Fruit fly (Drosophila melanogaster) whole organism, pupa: ENCODE data around the gene melt.

ENCODE experiments used
- CG10348 ChIP-seq: fragments of 200-800 bp; sonication (Bioruptor generic); IDR thresholded peaks from 2 replicates; pipeline ENCODE4 v1.3.6; 2022; ENCODE audit warnings: missing biosample characterization, missing genetic modification characterization
- CG12605 ChIP-seq: fragments of 200-800 bp; sonication (Bioruptor generic); IDR thresholded peaks from 2 replicates; pipeline ENCODE4 v1.3.6; 2022; ENCODE audit warnings: missing biosample characterization, missing genetic modification characterization
- CG13204 ChIP-seq: fragments of 200-800 bp; sonication (Bioruptor generic); optimal IDR thresholded peaks from 2 replicates; lab custom pipeline; 2018; ENCODE audit warnings: missing biosample characterization, mild to moderate bottlenecking, missing genetic modification characterization, moderate library complexity
- CG14655 ChIP-seq: fragments of 200-800 bp; sonication (Bioruptor generic); optimal IDR thresholded peaks from 3 replicates; lab custom pipeline; 2017; ENCODE audit warnings: mild to moderate bottlenecking, missing biosample characterization, missing genetic modification reagents, missing genetic modification characterization
- CG15710 ChIP-seq: fragments of 200-800 bp; sonication (Bioruptor generic); optimal IDR thresholded peaks from 2 replicates; lab custom pipeline; 2018; ENCODE audit warnings: missing biosample characterization, mild to moderate bottlenecking, missing genetic modification characterization, moderate library complexity
- CG17806 ChIP-seq: fragments of 200-800 bp; sonication (Bioruptor generic); optimal IDR thresholded peaks from 2 replicates; lab custom pipeline; 2018; ENCODE audit warnings: missing biosample characterization, mild to moderate bottlenecking, missing genetic modification characterization, moderate library complexity
- CG32121 ChIP-seq: fragments of 200-800 bp; sonication (Bioruptor generic); IDR thresholded peaks from 2 replicates; pipeline ENCODE4 v1.3.6; 2022; ENCODE audit warnings: missing biosample characterization, missing genetic modification characterization
- CG34367 ChIP-seq: fragments of 200-800 bp; sonication (Bioruptor generic); optimal IDR thresholded peaks from 2 replicates; lab custom pipeline; 2018; ENCODE audit warnings: missing biosample characterization, mild to moderate bottlenecking, missing genetic modification characterization
- CG4496 ChIP-seq: fragments of 200-800 bp; sonication (Bioruptor generic); IDR thresholded peaks from 3 replicates; pipeline ENCODE4 v1.3.6; 2022; ENCODE audit warnings: missing biosample characterization, missing genetic modification characterization
- CG8159 ChIP-seq: fragments of 200-800 bp; sonication (Bioruptor generic); optimal IDR thresholded peaks from 3 replicates; lab custom pipeline; 2018; ENCODE audit warnings: missing biosample characterization, mild to moderate bottlenecking, missing genetic modification characterization, moderate library complexity
- CG8301 ChIP-seq: fragments of 200-800 bp; sonication (Bioruptor generic); optimal IDR thresholded peaks from 2 replicates; lab custom pipeline; 2018; ENCODE audit warnings: missing biosample characterization, mild to moderate bottlenecking, missing genetic modification characterization
- CG9948 ChIP-seq: fragments of 200-800 bp; sonication (Bioruptor generic); optimal IDR thresholded peaks from 2 replicates; lab custom pipeline; 2018; ENCODE audit warnings: missing biosample characterization, mild to moderate bottlenecking, missing genetic modification characterization, moderate library complexity
- D1 ChIP-seq: fragments of 200-800 bp; sonication (Bioruptor generic); optimal IDR thresholded peaks from 2 replicates; lab custom pipeline; 2018; ENCODE audit warnings: missing biosample characterization, mild to moderate bottlenecking, missing genetic modification characterization, moderate library complexity
- EcR ChIP-seq: fragments of 200-800 bp; sonication (Bioruptor generic); optimal IDR thresholded peaks from 3 replicates; lab custom pipeline; 2019; ENCODE audit warnings: missing biosample characterization, missing genetic modification characterization, mild to moderate bottlenecking, moderate library complexity, missing genetic modification reagents
- Ets98B ChIP-seq: fragments of 200-800 bp; sonication (Bioruptor generic); IDR thresholded peaks from 2 replicates; pipeline ENCODE4 v1.3.6; 2022; ENCODE audit warnings: missing biosample characterization, missing genetic modification characterization
- Pif1A ChIP-seq: fragments of 200-800 bp; sonication (Bioruptor generic); optimal IDR thresholded peaks from 3 replicates; lab custom pipeline; 2016; ENCODE audit warnings: missing biosample characterization, missing genetic modification characterization
- Pif1B ChIP-seq: fragments of 200-800 bp; sonication (Bioruptor generic); optimal IDR thresholded peaks from 3 replicates; lab custom pipeline; 2016; ENCODE audit warnings: missing biosample characterization, missing genetic modification characterization
- Snoo ChIP-seq: fragments of 200-800 bp; sonication (Bioruptor generic); optimal IDR thresholded peaks from 3 replicates; lab custom pipeline; 2017; ENCODE audit warnings: missing biosample characterization, mild to moderate bottlenecking, missing genetic modification characterization, inconsistent platforms
- fd96Ca ChIP-seq: fragments of 200-800 bp; sonication (Bioruptor generic); IDR thresholded peaks from 3 replicates; pipeline ENCODE4 v1.3.6; 2022; ENCODE audit warnings: missing biosample characterization, missing genetic modification characterization
- gl ChIP-seq: fragments of 200-800 bp; sonication (Bioruptor generic); optimal IDR thresholded peaks from 2 replicates; lab custom pipeline; 2018; ENCODE audit warnings: missing biosample characterization, mild to moderate bottlenecking, missing genetic modification characterization
- rn ChIP-seq: fragments of 200-800 bp; sonication (Bioruptor generic); IDR thresholded peaks from 2 replicates; pipeline ENCODE4 v1.3.6; 2022; ENCODE audit warnings: missing biosample characterization, missing genetic modification characterization

The melt gene

dm6 chr3L:7133699-7134655 lies at the start of gene melt:
TSS of gene melt (plus strand) at chr3L:7134516.
- TF ChIP-seq CG8301 (tag; lab: Kevin White, UChicago) (peak; percentile 90), CG12605 (GFP tag; lab: Robert Waterston, UW) (no peak; the same call in 1 of the 2 replicates), Pif1B (GFP tag; lab: Kevin White, UChicago) (peak; percentile 89), CG9948 (tag; lab: Kevin White, UChicago) (peak; percentile 81), EcR (GFP tag; lab: Kevin White, UChicago) (no peak), CG8159 (tag; lab: Kevin White, UChicago) (peak; percentile 87), D1 (tag; lab: Kevin White, UChicago) (peak; percentile 73), Ets98B (GFP tag; lab: Robert Waterston, UW) (peak; percentile 54), CG32121 (GFP tag; lab: Robert Waterston, UW) (peak; percentile 69), CG4496 (peak; percentile 75), CG13204 (GFP tag; lab: Kevin White, UChicago) (peak; percentile 38), CG15710 (tag; lab: Kevin White, UChicago) (peak; percentile 81), CG34367 (tag; lab: Kevin White, UChicago) (peak; percentile 73), rn (GFP tag; lab: Robert Waterston, UW) (no peak), Pif1A (GFP tag; lab: Kevin White, UChicago) (peak; percentile 91), CG14655 (GFP tag; lab: Kevin White, UChicago) (peak; percentile 93), CG17806 (peak; percentile 72), CG10348 (GFP tag; lab: Robert Waterston, UW) (peak; percentile 12; the same call in 1 of the 2 replicates), gl (tag; lab: Kevin White, UChicago) (no peak), fd96Ca (GFP tag; lab: Robert Waterston, UW) (peak; percentile 75), Snoo (peak; percentile 87)

DNA sequence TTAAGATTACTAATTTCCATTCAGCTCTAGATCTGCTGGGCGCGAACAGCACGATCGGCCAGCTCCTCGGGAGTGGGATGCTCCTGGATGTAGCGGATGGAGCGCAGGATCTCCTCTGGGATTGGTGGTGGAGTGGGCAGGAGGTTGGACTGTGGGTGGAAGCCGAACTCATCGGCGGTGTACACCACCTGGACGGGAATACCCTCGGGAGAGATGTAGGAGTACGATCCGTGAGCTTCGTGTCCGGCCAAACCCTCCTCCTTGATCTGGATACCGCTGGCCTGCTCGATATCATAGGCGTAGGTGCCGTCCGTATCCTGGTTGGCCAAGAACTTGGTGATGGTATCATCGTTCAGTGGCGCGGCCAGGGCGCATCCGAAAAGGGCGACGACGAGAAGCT lies 48.2 kb upstream of the melt start:
- TF ChIP-seq CG14655 (GFP tag; lab: Kevin White, UChicago) (no peak), Pif1B (GFP tag; lab: Kevin White, UChicago) (no peak), D1 (tag; lab: Kevin White, UChicago) (no peak), rn (GFP tag; lab: Robert Waterston, UW) (no peak), fd96Ca (GFP tag; lab: Robert Waterston, UW) (no peak), CG34367 (tag; lab: Kevin White, UChicago) (no peak), CG13204 (GFP tag; lab: Kevin White, UChicago) (no peak), gl (tag; lab: Kevin White, UChicago) (no peak), EcR (GFP tag; lab: Kevin White, UChicago) (no peak), CG8159 (tag; lab: Kevin White, UChicago) (no peak), CG4496 (no peak), CG12605 (GFP tag; lab: Robert Waterston, UW) (no peak), CG10348 (GFP tag; lab: Robert Waterston, UW) (no peak), CG9948 (tag; lab: Kevin White, UChicago) (no peak), CG8301 (tag; lab: Kevin White, UChicago) (no peak), CG32121 (GFP tag; lab: Robert Waterston, UW) (no peak), Pif1A (GFP tag; lab: Kevin White, UChicago) (no peak), CG17806 (no peak), CG15710 (tag; lab: Kevin White, UChicago) (no peak)
- TF ChIP-seq, all 21 proteins: peak for 0

DNA sequence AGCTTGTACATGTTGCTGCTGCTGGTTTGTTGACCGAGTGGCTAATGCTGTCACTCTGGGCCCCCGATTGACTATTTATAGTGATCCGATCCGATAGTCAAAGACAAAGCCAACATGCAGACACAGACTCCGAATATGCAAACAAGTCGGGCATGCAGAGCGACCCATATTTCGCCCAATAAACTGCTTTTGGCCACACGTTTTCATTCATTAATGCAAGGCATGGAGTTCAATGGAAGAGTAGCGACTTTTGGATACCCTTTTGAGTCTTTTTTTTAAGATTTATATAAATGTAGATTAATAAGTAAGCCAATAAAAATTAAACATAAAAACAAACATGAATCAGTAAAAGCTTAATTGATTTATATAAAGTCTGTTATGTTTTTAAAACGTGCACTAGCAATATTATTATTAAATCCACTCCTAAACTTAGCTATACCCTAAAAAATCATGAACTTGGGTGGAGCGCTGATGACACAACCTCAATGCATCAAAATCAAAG lies 47.7 kb upstream of the melt start, which contains the start of gene Cpr65Ea:
Gene Cpr65Ea (minus strand): TSS at position 51 of the 502 bp plus-strand sequence.
- no peak for TF ChIP-seq CG8159 (tag; lab: Kevin White, UChicago)
- TF ChIP-seq CG14655 (GFP tag; lab: Kevin White, UChicago) = no peak
- no peak for TF ChIP-seq Pif1B (GFP tag; lab: Kevin White, UChicago)
- no peak for TF ChIP-seq CG9948 (tag; lab: Kevin White, UChicago)
- no peak for TF ChIP-seq CG32121 (GFP tag; lab: Robert Waterston, UW)
- no peak for TF ChIP-seq CG34367 (tag; lab: Kevin White, UChicago)
- no peak for TF ChIP-seq CG17806
- no peak for TF ChIP-seq EcR (GFP tag; lab: Kevin White, UChicago)
- TF ChIP-seq rn (GFP tag; lab: Robert Waterston, UW) = no peak
- no peak for TF ChIP-seq Snoo

DNA sequence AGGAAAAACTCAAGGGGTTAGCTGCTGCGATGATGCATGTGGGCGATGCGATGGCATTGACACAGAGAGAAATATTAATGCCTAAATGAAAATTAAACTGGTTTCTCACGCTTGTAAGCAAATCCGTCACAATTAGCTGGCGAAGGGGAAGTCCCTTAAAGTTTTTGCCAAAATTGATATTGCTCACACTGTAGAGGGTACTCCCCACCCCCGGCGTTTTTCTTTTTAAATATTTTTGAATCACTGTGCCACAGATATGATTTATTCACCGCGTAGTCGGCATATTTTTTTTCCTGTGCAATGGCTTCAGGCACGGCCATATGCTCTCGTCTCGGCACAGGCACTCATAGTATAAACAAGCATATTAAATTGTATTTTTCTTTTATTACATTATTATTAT lies 47.0 kb upstream of the melt start:
- TF ChIP-seq Ets98B (GFP tag; lab: Robert Waterston, UW) = no peak
- peak; percentile 49 for TF ChIP-seq CG15710 (tag; lab: Kevin White, UChicago)
- peak; percentile 48 for TF ChIP-seq CG17806
- peak; percentile 66 for TF ChIP-seq CG8159 (tag; lab: Kevin White, UChicago)
- no peak for TF ChIP-seq Pif1B (GFP tag; lab: Kevin White, UChicago)
- TF ChIP-seq CG12605 (GFP tag; lab: Robert Waterston, UW) = no peak
- peak; percentile 28 for TF ChIP-seq CG14655 (GFP tag; lab: Kevin White, UChicago)
- TF ChIP-seq CG9948 (tag; lab: Kevin White, UChicago) = peak; percentile 38
- TF ChIP-seq CG13204 (GFP tag; lab: Kevin White, UChicago) = no peak
- TF ChIP-seq, all 21 proteins: peak for 5

DNA sequence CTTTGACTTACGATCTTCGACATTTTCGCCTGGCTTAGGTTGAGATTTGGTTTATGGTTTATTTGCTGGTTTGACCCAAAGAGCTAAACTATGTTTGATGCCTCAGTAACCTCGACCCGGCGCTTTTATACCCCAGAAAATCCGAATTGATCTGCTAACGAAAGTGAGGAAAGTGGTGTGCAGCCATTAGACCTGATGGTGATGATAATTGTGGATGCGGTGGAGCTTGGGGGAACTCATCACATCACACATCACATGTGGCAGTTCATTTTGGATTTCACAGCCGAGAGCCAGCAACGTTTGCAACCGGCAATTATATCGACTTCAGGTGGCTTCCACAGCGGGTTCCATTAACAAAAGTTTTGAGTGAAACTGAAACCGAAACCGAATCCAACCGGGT lies 45.6 kb upstream of the melt start, which contains the start of gene Cpr65Eb:
Gene Cpr65Eb (minus strand): TSS at position 101 of the 400 bp plus-strand sequence.
- no peak for TF ChIP-seq CG4496
- no peak for TF ChIP-seq CG15710 (tag; lab: Kevin White, UChicago)
- TF ChIP-seq Pif1A (GFP tag; lab: Kevin White, UChicago) = no peak
- TF ChIP-seq gl (tag; lab: Kevin White, UChicago) = no peak
- TF ChIP-seq CG12605 (GFP tag; lab: Robert Waterston, UW) = no peak
- no peak for TF ChIP-seq CG9948 (tag; lab: Kevin White, UChicago)
- TF ChIP-seq CG34367 (tag; lab: Kevin White, UChicago) = no peak
- TF ChIP-seq D1 (tag; lab: Kevin White, UChicago) = no peak
- no peak for TF ChIP-seq Ets98B (GFP tag; lab: Robert Waterston, UW)
- no peak for TF ChIP-seq rn (GFP tag; lab: Robert Waterston, UW)
- no peak for TF ChIP-seq CG17806
- no peak for TF ChIP-seq EcR (GFP tag; lab: Kevin White, UChicago)
